Worm (Caenorhabditis elegans) whole organism, L4 larva: ENCODE measurements around the gene F01F1.11.

Experiments used
- T26A8.4 ChIP-seq: fragments of 200-800 bp; sonication (Bioruptor generic); IDR thresholded peaks from 2 replicates; pipeline ENCODE4 v1.3.6; 2022; ENCODE audit warnings: missing genetic modification characterization, missing compliant biosample characterization
- Y105C5A.15 ChIP-seq: fragments of 200-800 bp; sonication (Bioruptor generic); IDR thresholded peaks from 2 replicates; pipeline ENCODE4 v1.3.6; 2022; ENCODE audit warnings: missing genetic modification characterization, missing compliant biosample characterization
- Y48G9A.11 ChIP-seq: fragments of 200-800 bp; sonication (Bioruptor generic); IDR thresholded peaks from 2 replicates; pipeline ENCODE4 v1.3.6; 2022; ENCODE audit warnings: missing genetic modification reagents, missing genetic modification characterization, missing compliant biosample characterization
- ceh-44 ChIP-seq: fragments of 200-800 bp; sonication (Bioruptor generic); IDR thresholded peaks from 2 replicates; pipeline ENCODE4 v1.3.6; 2022; ENCODE audit warnings: missing genetic modification reagents, missing genetic modification characterization, missing compliant biosample characterization
- ceh-82 ChIP-seq: sonication (generic microtip); optimal IDR thresholded peaks from 2 replicates; lab custom pipeline; 2017; ENCODE audit warnings: missing biosample characterization, missing genetic modification characterization
- ces-1 ChIP-seq: fragments of 150-350 bp; sonication (generic microtip); optimal IDR thresholded peaks from 4 replicates; lab custom pipeline; 2014; ENCODE audit warnings: missing biosample characterization, missing genetic modification reagents, missing genetic modification characterization
- ctbp-1 ChIP-seq: fragments of 200-800 bp; sonication (Bioruptor generic); IDR thresholded peaks from 2 replicates; pipeline ENCODE4 v1.3.6; 2022; ENCODE audit warnings: missing genetic modification reagents, missing genetic modification characterization, missing compliant biosample characterization
- daf-12 ChIP-seq: fragments of 150-350 bp; optimal IDR thresholded peaks from 2 replicates; lab custom pipeline; 2014; ENCODE audit warnings: missing biosample characterization, missing genetic modification reagents, missing genetic modification characterization
- daf-8 ChIP-seq: fragments of 200-800 bp; sonication (Bioruptor generic); IDR thresholded peaks from 2 replicates; pipeline ENCODE4 v1.3.6; 2022; ENCODE audit warnings: missing genetic modification characterization, missing compliant biosample characterization
- dmd-6 ChIP-seq: fragments of 200-800 bp; sonication (Bioruptor generic); IDR thresholded peaks from 2 replicates; pipeline ENCODE4 v1.3.6; 2022; ENCODE audit warnings: missing genetic modification reagents, missing genetic modification characterization, missing compliant biosample characterization
- dpl-1 ChIP-seq: fragments of 150-350 bp; optimal IDR thresholded peaks from 2 replicates; lab custom pipeline; 2014; ENCODE audit warnings: missing biosample characterization, missing genetic modification reagents, missing genetic modification characterization
- dve-1 ChIP-seq: sonication (generic microtip); optimal IDR thresholded peaks from 2 replicates; lab custom pipeline; 2017; ENCODE audit warnings: antibody characterized with exemption, mild to moderate bottlenecking, missing genetic modification characterization, missing compliant biosample characterization; ENCODE audit not compliant: insufficient read depth
- egl-27 ChIP-seq: sonication (generic microtip); optimal IDR thresholded peaks from 3 replicates; lab custom pipeline; 2017; ENCODE audit warnings: missing biosample characterization, missing genetic modification reagents, missing genetic modification characterization
- egl-43 ChIP-seq: fragments of 200-800 bp; sonication (Bioruptor generic); IDR thresholded peaks from 2 replicates; pipeline ENCODE4 v1.3.6; 2022; ENCODE audit warnings: missing genetic modification reagents, missing genetic modification characterization, missing compliant biosample characterization
- hlh-11 ChIP-seq: fragments of 200-800 bp; sonication (Bioruptor generic); optimal IDR thresholded peaks from 2 replicates; lab custom pipeline; 2018; ENCODE audit warnings: mild to moderate bottlenecking, missing genetic modification characterization, missing compliant biosample characterization
- hlh-30 ChIP-seq: sonication (generic microtip); optimal IDR thresholded peaks from 2 replicates; lab custom pipeline; 2017; ENCODE audit warnings: antibody characterized with exemption, mild to moderate bottlenecking, missing genetic modification characterization, missing compliant biosample characterization; ENCODE audit not compliant: insufficient read depth
- hmg-1.1 ChIP-seq: fragments of 200-800 bp; sonication (Bioruptor generic); IDR thresholded peaks from 2 replicates; pipeline ENCODE4 v1.3.6; 2022; ENCODE audit warnings: missing genetic modification reagents, missing genetic modification characterization, missing compliant biosample characterization
- lim-7 ChIP-seq: fragments of 200-800 bp; sonication (Bioruptor generic); IDR thresholded peaks from 2 replicates; pipeline ENCODE4 v1.3.6; 2022; ENCODE audit warnings: missing genetic modification characterization, missing compliant biosample characterization
- lin-1 ChIP-seq: fragments of 200-800 bp; sonication (Bioruptor generic); IDR thresholded peaks from 2 replicates; pipeline ENCODE4 v1.3.6; 2022; ENCODE audit warnings: missing genetic modification reagents, missing genetic modification characterization, missing compliant biosample characterization
- lin-13 ChIP-seq: fragments of 150-350 bp; optimal IDR thresholded peaks from 2 replicates; lab custom pipeline; 2014; ENCODE audit warnings: missing biosample characterization, missing genetic modification reagents, missing genetic modification characterization
- lin-38 ChIP-seq: fragments of 200-800 bp; sonication (Bioruptor generic); IDR thresholded peaks from 2 replicates; pipeline ENCODE4 v1.3.6; 2022; ENCODE audit warnings: missing genetic modification reagents, missing genetic modification characterization, missing compliant biosample characterization
- lir-3 ChIP-seq: sonication (generic microtip); optimal IDR thresholded peaks from 2 replicates; lab custom pipeline; 2016; ENCODE audit warnings: mild to moderate bottlenecking, missing genetic modification characterization, missing compliant biosample characterization
- lsy-2 ChIP-seq, 2 experiments: fragments of 150-350 bp in 1 of 2; sonication (generic microtip) in 1 of 2; optimal IDR thresholded peaks; 2 replicates each; lab custom pipeline; 2014 to 2017; ENCODE audit warnings: missing biosample characterization in 2 of 2, missing genetic modification characterization in 2 of 2
- madf-5 ChIP-seq, 2 experiments: fragments of 200-800 bp; sonication (Bioruptor generic); IDR thresholded peaks; 2 replicates each; pipeline ENCODE4 v1.3.6; 2022; ENCODE audit warnings: missing compliant biosample characterization in 2 of 2, missing genetic modification characterization in 2 of 2
- mdt-29 ChIP-seq: fragments of 200-800 bp; sonication (Bioruptor generic); IDR thresholded peaks from 2 replicates; pipeline ENCODE4 v1.3.6; 2022; ENCODE audit warnings: missing genetic modification reagents, missing genetic modification characterization, missing compliant biosample characterization
- mep-1 ChIP-seq: fragments of 150-350 bp; sonication (generic microtip); optimal IDR thresholded peaks from 3 replicates; lab custom pipeline; 2014; ENCODE audit warnings: missing biosample characterization, missing genetic modification characterization
- mes-2 ChIP-seq: sonication (generic microtip); optimal IDR thresholded peaks from 2 replicates; lab custom pipeline; 2016; ENCODE audit warnings: missing genotype, mild to moderate bottlenecking, missing genetic modification characterization, missing compliant biosample characterization; ENCODE audit not compliant: poor library complexity, severe bottlenecking
- nhr-10 ChIP-seq: fragments of 150-350 bp; optimal IDR thresholded peaks from 2 replicates; lab custom pipeline; 2014; ENCODE audit warnings: missing biosample characterization, missing genetic modification characterization
- nhr-237 ChIP-seq: sonication (generic microtip); optimal IDR thresholded peaks from 2 replicates; lab custom pipeline; 2017; ENCODE audit warnings: missing biosample characterization, missing genetic modification characterization
- nhr-41 ChIP-seq: fragments of 200-800 bp; sonication (Bioruptor generic); IDR thresholded peaks from 2 replicates; pipeline ENCODE4 v1.3.6; 2022; ENCODE audit warnings: missing genetic modification reagents, missing genetic modification characterization, missing compliant biosample characterization
- nhr-42 ChIP-seq: fragments of 200-800 bp; sonication (Bioruptor generic); IDR thresholded peaks from 2 replicates; pipeline ENCODE4 v1.3.6; 2022; ENCODE audit warnings: missing genetic modification characterization, missing compliant biosample characterization
- nhr-48 ChIP-seq: sonication (generic microtip); optimal IDR thresholded peaks from 2 replicates; lab custom pipeline; 2016; ENCODE audit warnings: mild to moderate bottlenecking, missing genetic modification characterization, missing compliant biosample characterization
- pha-4 ChIP-seq, 2 experiments: fragments of 150-350 bp in 1 of 2; fragments of 200-800 bp in 1 of 2; sonication (Bioruptor generic) in 1 of 2; IDR thresholded peaks in 1 of 2; optimal IDR thresholded peaks in 1 of 2; 2 replicates each; pipeline versions ENCODE4 v1.3.6 to Lab custom; 2014 to 2022; ENCODE audit warnings: missing genetic modification characterization in 2 of 2, missing genetic modification reagents in 2 of 2, missing biosample characterization in 1 of 2, missing compliant biosample characterization in 1 of 2
- pqm-1 ChIP-seq: sonication (generic microtip); optimal IDR thresholded peaks from 2 replicates; lab custom pipeline; 2017; ENCODE audit warnings: missing biosample characterization, missing genetic modification characterization
- saeg-2 ChIP-seq: fragments of 200-800 bp; sonication (Bioruptor generic); IDR thresholded peaks from 2 replicates; pipeline ENCODE4 v1.3.6; 2022; ENCODE audit warnings: missing genetic modification reagents, missing genetic modification characterization, missing compliant biosample characterization
- set-16 ChIP-seq: fragments of 200-800 bp; sonication (Bioruptor generic); IDR thresholded peaks from 2 replicates; pipeline ENCODE4 v1.3.6; 2022; ENCODE audit warnings: missing genetic modification reagents, missing genetic modification characterization, missing compliant biosample characterization
- skn-1 ChIP-seq: fragments of 150-350 bp; optimal IDR thresholded peaks from 2 replicates; lab custom pipeline; 2014; ENCODE audit warnings: missing biosample characterization, missing genetic modification characterization
- spr-3 ChIP-seq: fragments of 200-800 bp; sonication (Bioruptor generic); optimal IDR thresholded peaks from 2 replicates; lab custom pipeline; 2018; ENCODE audit warnings: mild to moderate bottlenecking, missing genetic modification characterization, missing compliant biosample characterization
- tra-1 ChIP-seq: fragments of 200-800 bp; sonication (Bioruptor generic); IDR thresholded peaks from 2 replicates; pipeline ENCODE4 v1.3.6; 2022; ENCODE audit warnings: missing genetic modification reagents, missing genetic modification characterization, missing compliant biosample characterization
- unc-130 ChIP-seq: sonication (generic microtip); optimal IDR thresholded peaks from 2 replicates; lab custom pipeline; 2016; ENCODE audit warnings: missing genetic modification reagents, missing genetic modification characterization, missing compliant biosample characterization
- unc-62 ChIP-seq, 3 experiments: fragments of 150-350 bp in 1 of 3; sonication (generic microtip); optimal IDR thresholded peaks in 2 of 3; peaks in 1 of 3; 1 replicate in 1 of 3; 2 replicates in 2 of 3; lab custom pipeline; 2014 to 2017; ENCODE audit warnings: missing biosample characterization in 3 of 3, missing genetic modification characterization in 3 of 3, missing genetic modification reagents in 3 of 3, missing genotype in 1 of 3
- ztf-11 ChIP-seq: fragments of 150-350 bp; optimal IDR thresholded peaks from 2 replicates; lab custom pipeline; 2014; ENCODE audit warnings: missing biosample characterization, missing genetic modification characterization

Gene F01F1.11

ce11 chrIII:5828065-5828464, 43.6 kb downstream of the F01F1.11 start:
- TF ChIP-seq T26A8.4 (GFP tag; lab: Robert Waterston, UW): peak; percentile 31; the same call in 1 of the 2 replicates
- 0 out of 2 replicates have a peak, but pooled peaks have one; percentile 19 for TF ChIP-seq mdt-29 (GFP tag; lab: Robert Waterston, UW)
- TF ChIP-seq hlh-11 (tag; lab: Kevin White, UChicago): peak; percentile 5
- TF ChIP-seq nhr-237 (tag; lab: Kevin White, UChicago): no peak
- TF ChIP-seq Y48G9A.11: 0 out of 2 replicates have a peak, but pooled peaks have one; percentile 31
- TF ChIP-seq dpl-1 (GFP tag; lab: Kevin White, UChicago): no peak
- 0 out of 4 replicates have a peak, but pooled peaks of 1 of the 2 experiments have one; percentile 56 for TF ChIP-seq madf-5 (GFP tag; IDR thresholded peaks at IDR 0.05; lab: Robert Waterston, UW)
- peak; percentile 56; the same call in 1 of the 2 replicates for TF ChIP-seq lim-7 (GFP tag; lab: Robert Waterston, UW)
- TF ChIP-seq lin-38 (GFP tag; lab: Robert Waterston, UW): 0 out of 2 replicates have a peak, but pooled peaks have one; percentile 6
- 0 out of 2 replicates have a peak, but pooled peaks have one; percentile 30 for TF ChIP-seq hmg-1.1 (GFP tag; lab: Robert Waterston, UW)
- 0 out of 2 replicates have a peak, but pooled peaks have one; percentile 44 for TF ChIP-seq egl-43 (GFP tag; lab: Robert Waterston, UW)
- TF ChIP-seq nhr-48 (tag; lab: Kevin White, UChicago): no peak
- TF ChIP-seq tra-1 (GFP tag; lab: Robert Waterston, UW): 0 out of 2 replicates have a peak, but pooled peaks have one; percentile 11

- TF ChIP-seq nhr-42: no peak
- no peak for TF ChIP-seq hmg-1.1 (GFP tag; lab: Robert Waterston, UW)
- TF ChIP-seq lin-1 (GFP tag; lab: Robert Waterston, UW): no peak
- no peak for TF ChIP-seq ztf-11
- TF ChIP-seq hlh-30: no peak
- no peak for TF ChIP-seq egl-27 (tag; lab: Kevin White, UChicago)
- TF ChIP-seq ctbp-1 (GFP tag; lab: Robert Waterston, UW): peak; percentile 72
- TF ChIP-seq madf-5 (GFP tag; IDR thresholded peaks at IDR 0.05; lab: Robert Waterston, UW): no peak
- TF ChIP-seq daf-12 (tag; lab: Kevin White, UChicago): no peak
- peak; percentile 64 for TF ChIP-seq ces-1 (GFP tag; lab: Kevin White, UChicago)
- TF ChIP-seq mes-2 (tag; lab: Kevin White, UChicago): peak; percentile 30
- TF ChIP-seq pqm-1 (tag; lab: Kevin White, UChicago): no peak
- TF ChIP-seq dmd-6: no peak
- TF ChIP-seq saeg-2 (GFP tag; lab: Robert Waterston, UW): no peak
- peak in 1 of 2 experiments; percentile 24 for TF ChIP-seq lsy-2 (tag; optimal IDR thresholded peaks at IDR 0.05; lab: Kevin White, UChicago)
- no peak for TF ChIP-seq nhr-237 (tag; lab: Kevin White, UChicago)
- TF ChIP-seq unc-62 (GFP tag; optimal IDR thresholded peaks at IDR 0.05 in 1 of 2; lab: Kevin White, UChicago): peak in 1 of 2 experiments; percentile 94
- TF ChIP-seq unc-62 (tag; optimal IDR thresholded peaks at IDR 0.05; lab: Kevin White, UChicago): no peak
- no peak for TF ChIP-seq mep-1 (tag; lab: Kevin White, UChicago)
- no peak for TF ChIP-seq unc-130 (GFP tag; lab: Kevin White, UChicago)
- no peak for TF ChIP-seq nhr-10 (tag; lab: Kevin White, UChicago)
- TF ChIP-seq, all 104 proteins: peak for 5
Measured at ce11 chrIII:5826895-5827437, 44.7 kb downstream of the F01F1.11 start.

ce11 chrIII:5824450-5824972, 47.2 kb downstream of the F01F1.11 start:
- TF ChIP-seq unc-130 (GFP tag; lab: Kevin White, UChicago) (no peak), unc-62 (GFP tag; optimal IDR thresholded peaks at IDR 0.05 in 1 of 2; lab: Kevin White, UChicago) (peak in 1 of 2 experiments; percentile 70), unc-62 (tag; optimal IDR thresholded peaks at IDR 0.05; lab: Kevin White, UChicago) (no peak), lir-3 (tag; lab: Kevin White, UChicago) (no peak), lin-13 (GFP tag; lab: Kevin White, UChicago) (no peak)
- TF ChIP-seq, all 104 proteins: peak for 1

- TF ChIP-seq lin-13 (GFP tag; lab: Kevin White, UChicago): no peak
- no peak for TF ChIP-seq nhr-237 (tag; lab: Kevin White, UChicago)
- TF ChIP-seq spr-3 (GFP tag; lab: Kevin White, UChicago): no peak
- no peak for TF ChIP-seq skn-1 (tag; lab: Kevin White, UChicago)
- no peak for TF ChIP-seq Y105C5A.15 (GFP tag; lab: Robert Waterston, UW)
- TF ChIP-seq daf-8: no peak
- no peak for TF ChIP-seq ceh-82
- TF ChIP-seq nhr-41 (GFP tag; lab: Robert Waterston, UW): no peak
- no peak for TF ChIP-seq dve-1
- TF ChIP-seq pha-4 (GFP tag; IDR thresholded peaks at IDR 0.05; lab: Robert Waterston, UW): no peak
- TF ChIP-seq pha-4 (tag; optimal IDR thresholded peaks at IDR 0.05; lab: Kevin White, UChicago): no peak
- no peak for TF ChIP-seq set-16 (GFP tag; lab: Robert Waterston, UW)
- no peak for TF ChIP-seq mep-1 (tag; lab: Kevin White, UChicago)
- no peak for TF ChIP-seq ceh-44 (GFP tag; lab: Robert Waterston, UW)
- TF ChIP-seq lir-3 (tag; lab: Kevin White, UChicago): no peak
Measured at ce11 chrIII:5823617-5824016, 48.1 kb downstream of the F01F1.11 start, which contains the start of gene R12B2.8. TSS of gene R12B2.8 (plus strand) at chrIII:5823917.
